Worm (Caenorhabditis elegans) whole organism, midembryonic: Measurements from ENCODE around the gene nspb-1.

Source experiments
- T22C8.4 ChIP-seq: fragments of 200-800 bp; sonication (Bioruptor generic); IDR thresholded peaks from 2 replicates; pipeline ENCODE4 v1.3.6; 2022; ENCODE audit warnings: missing genetic modification characterization, missing compliant biosample characterization
- cog-1 ChIP-seq: sonication (generic microtip); optimal IDR thresholded peaks from 2 replicates; lab custom pipeline; 2016; ENCODE audit warnings: missing genetic modification characterization, missing compliant biosample characterization
- flt-1 ChIP-seq: fragments of 200-800 bp; sonication (Bioruptor generic); IDR thresholded peaks from 2 replicates; pipeline ENCODE4 v1.3.6; 2022; ENCODE audit warnings: missing genetic modification characterization, missing compliant biosample characterization
- klf-2 ChIP-seq: fragments of 200-800 bp; sonication (Bioruptor generic); conservative IDR thresholded peaks from 2 replicates; pipeline ENCODE4 v1.3.6; 2022; ENCODE audit warnings: missing genetic modification reagents, missing genetic modification characterization, missing compliant biosample characterization
- med-1 ChIP-seq: sonication (generic microtip); optimal IDR thresholded peaks from 2 replicates; lab custom pipeline; 2017; ENCODE audit warnings: missing genetic modification characterization, mild to moderate bottlenecking, missing compliant biosample characterization, antibody characterized with exemption, missing genetic modification reagents; ENCODE audit not compliant: insufficient read depth
- ref-1 ChIP-seq: fragments of 200-800 bp; sonication (Bioruptor generic); conservative IDR thresholded peaks from 2 replicates; pipeline ENCODE4 v1.3.6; 2022; ENCODE audit warnings: missing genetic modification reagents, missing genetic modification characterization, missing compliant biosample characterization
- tab-1 ChIP-seq: fragments of 200-800 bp; sonication (Bioruptor generic); IDR thresholded peaks from 2 replicates; pipeline ENCODE4 v1.3.6; 2022; ENCODE audit warnings: missing genetic modification characterization, missing compliant biosample characterization
- ztf-23 ChIP-seq: fragments of 200-800 bp; sonication (Bioruptor generic); IDR thresholded peaks from 2 replicates; pipeline ENCODE4 v1.3.6; 2022; ENCODE audit warnings: missing genetic modification reagents, missing genetic modification characterization, missing compliant biosample characterization
- ztf-29 ChIP-seq: fragments of 200-800 bp; sonication (Bioruptor generic); IDR thresholded peaks from 2 replicates; pipeline ENCODE4 v1.3.6; 2022; ENCODE audit warnings: missing genetic modification reagents, missing genetic modification characterization, missing compliant biosample characterization

ce11 chrIV:6618607-6619006 lies 27.7 kb upstream of the nspb-1 start:
- no peak for TF ChIP-seq cog-1 (tag; lab: Kevin White, UChicago)
- no peak for TF ChIP-seq ref-1
- TF ChIP-seq ztf-29 (GFP tag; lab: Robert Waterston, UW) = no peak
- TF ChIP-seq flt-1 (GFP tag; lab: Robert Waterston, UW) = no peak
- no peak for TF ChIP-seq med-1 (GFP tag; lab: Kevin White, UChicago)
- TF ChIP-seq tab-1 = no peak
- no peak for TF ChIP-seq ztf-23 (GFP tag; lab: Robert Waterston, UW)
- TF ChIP-seq klf-2 (GFP tag; lab: Robert Waterston, UW) = no peak
- TF ChIP-seq T22C8.4 (GFP tag; lab: Robert Waterston, UW) = no peak
